Worm (Caenorhabditis elegans) whole organism, early embryonic: ENCODE measurements around the gene C16C8.22.
"Not testable (repeated sequence)": the region's sequence is repeated elsewhere in the genome, so short reads cannot be mapped to it uniquely, and the experiment has no call there.

Source experiments
- B0310.2 ChIP-seq: sonication (generic microtip); optimal IDR thresholded peaks from 2 replicates; lab custom pipeline; 2016; ENCODE audit warnings: mild to moderate bottlenecking, missing genetic modification characterization, missing compliant biosample characterization
- F13C5.2 ChIP-seq: sonication (generic microtip); optimal IDR thresholded peaks from 2 replicates; lab custom pipeline; 2017; ENCODE audit warnings: mild to moderate bottlenecking, missing genetic modification characterization, inconsistent platforms, missing compliant biosample characterization
- aly-1 ChIP-seq: sonication (generic microtip); optimal IDR thresholded peaks from 2 replicates; lab custom pipeline; 2016; ENCODE audit warnings: missing genetic modification characterization, missing compliant biosample characterization
- ama-1 ChIP-seq: fragments of 150-350 bp; optimal IDR thresholded peaks from 2 replicates; lab custom pipeline; 2014
- ceh-13 ChIP-seq: fragments of 200-800 bp; sonication (Bioruptor generic); optimal IDR thresholded peaks from 2 replicates; lab custom pipeline; 2018; ENCODE audit warnings: mild to moderate bottlenecking, missing genetic modification characterization, missing compliant biosample characterization
- ceh-36 ChIP-seq: sonication (generic microtip); optimal IDR thresholded peaks from 2 replicates; lab custom pipeline; 2016; ENCODE audit warnings: missing genetic modification characterization, inconsistent platforms, missing compliant biosample characterization
- ets-7 ChIP-seq: sonication (generic microtip); optimal IDR thresholded peaks from 2 replicates; lab custom pipeline; 2016; ENCODE audit warnings: missing genotype, missing genetic modification characterization, missing compliant biosample characterization
- flt-1 ChIP-seq: fragments of 200-800 bp; sonication (Bioruptor generic); IDR thresholded peaks from 2 replicates; pipeline ENCODE4 v1.3.6; 2022; ENCODE audit warnings: missing genetic modification characterization, missing compliant biosample characterization
- hmbx-1 ChIP-seq: sonication (generic microtip); optimal IDR thresholded peaks from 2 replicates; lab custom pipeline; 2016; ENCODE audit warnings: mild to moderate bottlenecking, missing genetic modification characterization, missing compliant biosample characterization
- hmg-4 ChIP-seq: fragments of 200-800 bp; sonication (Bioruptor generic); optimal IDR thresholded peaks from 2 replicates; lab custom pipeline; 2018; ENCODE audit warnings: mild to moderate bottlenecking, missing genetic modification characterization, missing compliant biosample characterization
- hnd-1 ChIP-seq: sonication (generic microtip); optimal IDR thresholded peaks from 2 replicates; lab custom pipeline; 2016; ENCODE audit warnings: missing genetic modification characterization, missing compliant biosample characterization
- pes-1 ChIP-seq: fragments of 200-800 bp; sonication (Bioruptor generic); IDR thresholded peaks from 2 replicates; pipeline ENCODE4 v1.3.6; 2022; ENCODE audit warnings: missing genetic modification reagents, missing genetic modification characterization, missing compliant biosample characterization
- scrt-1 ChIP-seq: fragments of 200-800 bp; sonication (Bioruptor generic); IDR thresholded peaks from 2 replicates; pipeline ENCODE4 v1.3.6; 2022; ENCODE audit warnings: missing genetic modification characterization, missing compliant biosample characterization
- sea-1 ChIP-seq: fragments of 200-800 bp; sonication (Bioruptor generic); conservative IDR thresholded peaks from 2 replicates; pipeline ENCODE4 v1.3.6; 2022; ENCODE audit warnings: missing genetic modification characterization, missing compliant biosample characterization
- tbx-11 ChIP-seq: fragments of 200-800 bp; sonication (Bioruptor generic); IDR thresholded peaks from 2 replicates; pipeline ENCODE4 v1.3.6; 2022; ENCODE audit warnings: missing genetic modification characterization, missing compliant biosample characterization
- tbx-37 ChIP-seq: fragments of 200-800 bp; sonication (Bioruptor generic); conservative IDR thresholded peaks from 2 replicates; pipeline ENCODE4 v1.3.6; 2022; ENCODE audit warnings: missing genetic modification reagents, missing genetic modification characterization, missing compliant biosample characterization
- tra-4 ChIP-seq: sonication (generic microtip); optimal IDR thresholded peaks from 2 replicates; lab custom pipeline; 2017; ENCODE audit warnings: missing genetic modification characterization, missing compliant biosample characterization

C16C8.22 gene

ce11 chrII:3443154-3443553 lies at the start of gene C16C8.22:
C16C8.22 (minus strand) TSS chrII:3443254.
- TF ChIP-seq sea-1 (no peak), tbx-37 (GFP tag; lab: Robert Waterston, UW) (no peak)

DNA sequence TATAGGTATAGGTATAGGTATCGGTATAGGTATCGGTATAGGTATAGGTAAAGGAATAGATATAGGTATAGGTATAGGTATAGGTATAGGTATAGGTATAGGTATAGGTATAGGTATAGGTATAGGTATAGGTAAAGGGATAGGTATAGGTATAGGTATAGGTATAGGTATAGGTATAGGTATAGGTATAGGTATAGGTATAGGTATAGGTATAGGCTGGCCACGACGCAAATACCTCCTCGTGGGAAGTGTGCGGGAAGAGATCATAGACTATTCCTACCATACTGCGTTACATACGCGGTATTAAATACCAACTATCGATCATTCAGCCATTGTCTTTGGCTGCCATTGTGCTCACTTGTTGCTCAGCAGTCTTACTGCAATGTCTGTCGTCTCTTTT lies 47.7 kb upstream of the C16C8.22 start, which contains the start of gene fbxb-112:
TSS of gene fbxb-112 (plus strand) at position 301 of the 400 bp plus-strand sequence.
- TF ChIP-seq hmg-4; ama-1; B0310.2 (tag; lab: Kevin White, UChicago): not testable (repeated sequence)

DNA sequence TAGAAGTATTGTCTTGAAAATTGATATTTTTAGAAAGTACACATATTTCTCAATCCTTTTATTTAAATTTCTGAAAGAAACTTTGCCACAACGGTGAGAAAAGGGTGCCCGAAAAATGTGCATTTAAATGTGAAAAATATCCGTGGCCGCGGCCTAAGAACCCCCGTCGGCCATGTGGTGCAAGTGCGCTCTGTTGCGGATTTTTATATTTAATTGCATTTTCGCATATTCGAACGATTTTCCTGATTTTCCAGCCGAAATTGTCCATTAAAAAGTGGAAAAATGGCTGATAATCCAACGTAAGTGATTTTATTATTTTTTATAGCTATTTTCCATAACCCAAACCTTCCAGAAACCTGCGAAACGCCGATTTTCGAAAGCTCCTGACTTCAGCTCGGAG lies 39.2 kb upstream of the C16C8.22 start, which contains the start of gene smu-2:
TSS of gene smu-2 (plus strand) at position 178 of the 400 bp plus-strand sequence.
- TF ChIP-seq tbx-37 (GFP tag; lab: Robert Waterston, UW): peak; percentile 68
- TF ChIP-seq ceh-36: no peak
- TF ChIP-seq B0310.2 (tag; lab: Kevin White, UChicago): no peak
- TF ChIP-seq F13C5.2: no peak
- TF ChIP-seq sea-1: 0 out of 2 replicates have a peak, but pooled peaks have one; percentile 6
- TF ChIP-seq flt-1 (GFP tag; lab: Robert Waterston, UW): 0 out of 2 replicates have a peak, but pooled peaks have one; percentile 17
- no peak for TF ChIP-seq hmbx-1 (tag; lab: Kevin White, UChicago)
- TF ChIP-seq pes-1: peak; percentile 61; the same call in 1 of the 2 replicates
- no peak for TF ChIP-seq ets-7
- no peak for TF ChIP-seq ceh-13 (GFP tag; lab: Kevin White, UChicago)
- TF ChIP-seq hnd-1 (tag; lab: Kevin White, UChicago): no peak

DNA sequence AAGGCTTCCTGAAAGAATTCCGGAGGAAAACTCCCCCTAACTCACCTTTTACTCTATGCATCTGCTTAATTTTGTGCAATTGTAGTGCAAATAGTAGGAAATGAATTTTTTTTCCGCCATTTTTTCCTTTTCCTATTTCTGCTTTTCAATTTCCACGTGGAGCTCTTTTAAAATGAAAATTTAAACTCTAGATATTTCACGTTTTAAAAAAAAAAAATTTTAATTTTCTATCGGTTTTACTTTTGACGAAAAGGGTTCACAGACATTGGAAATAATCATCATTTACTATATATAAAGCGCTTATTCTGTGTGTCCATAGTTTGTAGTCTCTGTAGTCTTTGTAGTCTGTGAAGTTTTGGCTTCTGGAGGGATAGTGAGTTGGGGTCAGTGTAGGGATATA lies 38.5 kb upstream of the C16C8.22 start, which contains the start of gene Y49F6B.8:
TSS of gene Y49F6B.8 (minus strand) at position 101 of the 400 bp plus-strand sequence.
- TF ChIP-seq ets-7 (no peak), tbx-37 (GFP tag; lab: Robert Waterston, UW) (no peak), pes-1 (no peak), tra-4 (tag; lab: Kevin White, UChicago) (no peak), flt-1 (GFP tag; lab: Robert Waterston, UW) (no peak), tbx-11 (GFP tag; lab: Robert Waterston, UW) (no peak)

ce11 chrII:3477171-3477570 lies 34.1 kb upstream of the C16C8.22 start, which contains the start of gene fbxb-104:
fbxb-104 (minus strand) TSS chrII:3477271.
- TF ChIP-seq sea-1 (no peak), ets-7 (no peak), pes-1 (no peak), flt-1 (GFP tag; lab: Robert Waterston, UW) (no peak), hnd-1 (tag; lab: Kevin White, UChicago) (no peak), tbx-11 (GFP tag; lab: Robert Waterston, UW) (no peak), ceh-36 (no peak), scrt-1 (GFP tag; lab: Robert Waterston, UW) (no peak), B0310.2 (tag; lab: Kevin White, UChicago) (no peak), tra-4 (tag; lab: Kevin White, UChicago) (no peak), tbx-37 (GFP tag; lab: Robert Waterston, UW) (no peak), aly-1 (tag; lab: Kevin White, UChicago) (no peak), ceh-13 (GFP tag; lab: Kevin White, UChicago) (no peak), F13C5.2 (no peak), hmbx-1 (tag; lab: Kevin White, UChicago) (no peak), hmg-4 (no peak), ama-1 (no peak)

DNA sequence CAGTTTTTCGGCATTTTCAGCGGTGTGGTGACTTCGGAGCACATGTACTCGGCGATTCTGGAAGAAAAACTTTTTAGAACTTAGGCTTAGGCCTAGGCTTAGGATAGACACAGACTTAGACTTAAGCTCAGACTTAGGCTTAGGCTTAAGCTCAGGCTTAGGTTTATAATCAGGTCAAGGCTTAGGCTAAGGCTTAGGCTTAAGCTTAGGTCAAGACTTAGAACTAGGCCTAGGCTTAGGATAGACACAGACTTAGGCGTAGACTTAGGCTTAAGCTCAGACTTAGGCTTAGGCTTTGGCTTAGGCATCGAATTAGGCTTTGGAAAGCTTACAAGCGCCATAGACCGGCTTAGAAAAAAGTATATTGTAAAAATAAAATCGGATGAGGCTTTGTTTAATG lies 33.5 kb upstream of the C16C8.22 start:
- TF ChIP-seq tbx-11 (GFP tag; lab: Robert Waterston, UW): no peak
- peak; percentile 71 for TF ChIP-seq ceh-36
- no peak for TF ChIP-seq hnd-1 (tag; lab: Kevin White, UChicago)

- TF ChIP-seq hmg-4: no peak
- no peak for TF ChIP-seq ceh-36
- no peak for TF ChIP-seq hnd-1 (tag; lab: Kevin White, UChicago)
- no peak for TF ChIP-seq ama-1
- TF ChIP-seq flt-1 (GFP tag; lab: Robert Waterston, UW): no peak
- no peak for TF ChIP-seq ets-7
- TF ChIP-seq hmbx-1 (tag; lab: Kevin White, UChicago): no peak
- no peak for TF ChIP-seq ceh-13 (GFP tag; lab: Kevin White, UChicago)
- no peak for TF ChIP-seq B0310.2 (tag; lab: Kevin White, UChicago)
- TF ChIP-seq tra-4 (tag; lab: Kevin White, UChicago): no peak
- TF ChIP-seq tbx-37 (GFP tag; lab: Robert Waterston, UW): no peak
- TF ChIP-seq tbx-11 (GFP tag; lab: Robert Waterston, UW): no peak
- no peak for TF ChIP-seq aly-1 (tag; lab: Kevin White, UChicago)
- no peak for TF ChIP-seq scrt-1 (GFP tag; lab: Robert Waterston, UW)
- TF ChIP-seq pes-1: no peak
These were observed 30.7 kb upstream of the C16C8.22 start, which contains the start of gene sdz-32 for ce11 chrII:3473744-3474143. sdz-32 (plus strand) TSS chrII:3474044.

DNA sequence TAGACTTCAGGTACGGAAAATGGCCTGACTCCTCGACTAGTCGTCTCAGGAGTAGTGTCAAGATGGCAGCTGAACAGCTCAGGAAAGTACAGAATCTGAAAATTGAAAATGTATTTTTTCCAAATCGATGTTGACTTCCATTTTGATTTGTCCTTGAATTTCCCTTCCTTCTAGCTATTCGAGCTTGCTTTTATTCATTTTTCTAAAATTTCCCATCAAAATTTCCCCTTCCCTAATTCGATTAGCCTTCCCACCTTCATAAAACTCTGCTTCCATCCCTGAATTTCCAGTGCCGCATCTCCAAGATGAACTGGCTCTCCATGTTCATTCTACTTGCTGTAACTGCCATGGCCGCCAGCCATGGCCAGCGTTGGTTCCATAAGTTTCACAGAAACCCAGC lies 29.8 kb upstream of the C16C8.22 start, which contains the start of gene Y49F6B.6:
TSS of gene Y49F6B.6 (plus strand) at position 301 of the 400 bp plus-strand sequence.
- TF ChIP-seq B0310.2 (tag; lab: Kevin White, UChicago): no peak
- TF ChIP-seq ama-1: no peak
- no peak for TF ChIP-seq hmbx-1 (tag; lab: Kevin White, UChicago)
- TF ChIP-seq ets-7: no peak
- TF ChIP-seq hmg-4: no peak
- no peak for TF ChIP-seq hnd-1 (tag; lab: Kevin White, UChicago)
- TF ChIP-seq tbx-37 (GFP tag; lab: Robert Waterston, UW): no peak
- TF ChIP-seq tra-4 (tag; lab: Kevin White, UChicago): no peak
- no peak for TF ChIP-seq ceh-36
- TF ChIP-seq F13C5.2: no peak
- no peak for TF ChIP-seq scrt-1 (GFP tag; lab: Robert Waterston, UW)
- no peak for TF ChIP-seq tbx-11 (GFP tag; lab: Robert Waterston, UW)
- TF ChIP-seq aly-1 (tag; lab: Kevin White, UChicago): no peak
- no peak for TF ChIP-seq pes-1
